Worm (Caenorhabditis elegans) whole organism, young adult: Measurements from ENCODE around the gene rnp-5.
A peak's percentile ranks its signal among the peaks of the same experiment; 100 is the strongest.

Experiments used
- B0019.2 ChIP-seq: fragments of 200-800 bp; sonication (Bioruptor generic); conservative IDR thresholded peaks from 2 replicates; pipeline ENCODE4 v1.3.6; 2022; ENCODE audit warnings: missing genetic modification reagents, missing genetic modification characterization, missing compliant biosample characterization
- B0336.3 ChIP-seq: fragments of 200-800 bp; sonication (Bioruptor generic); IDR thresholded peaks from 2 replicates; pipeline ENCODE4 v1.3.6; 2022; ENCODE audit warnings: missing genetic modification characterization, missing compliant biosample characterization
- C06A6.2 ChIP-seq: fragments of 200-800 bp; sonication (Bioruptor generic); conservative IDR thresholded peaks from 2 replicates; pipeline ENCODE4 v1.3.6; 2022; ENCODE audit warnings: missing genetic modification characterization, missing compliant biosample characterization
- F10E7.11 ChIP-seq: sonication (generic microtip); optimal IDR thresholded peaks from 2 replicates; lab custom pipeline; 2017; ENCODE audit warnings: mild to moderate bottlenecking, missing genetic modification characterization, moderate library complexity, missing compliant biosample characterization
- F33H1.4 ChIP-seq: fragments of 200-800 bp; sonication (Bioruptor generic); IDR thresholded peaks from 2 replicates; pipeline ENCODE4 v1.3.6; 2022; ENCODE audit warnings: missing genetic modification reagents, missing genetic modification characterization, missing compliant biosample characterization
- F37B4.10 ChIP-seq: fragments of 200-800 bp; sonication (Bioruptor generic); IDR thresholded peaks from 2 replicates; pipeline ENCODE4 v1.3.6; 2022; ENCODE audit warnings: missing genetic modification characterization, missing compliant biosample characterization
- F57C9.4 ChIP-seq: sonication (generic microtip); optimal IDR thresholded peaks from 2 replicates; lab custom pipeline; 2017; ENCODE audit warnings: mild to moderate bottlenecking, missing genetic modification characterization, missing compliant biosample characterization
- K11D2.4 ChIP-seq: fragments of 200-800 bp; sonication (Bioruptor generic); IDR thresholded peaks from 2 replicates; pipeline ENCODE4 v1.3.6; 2022; ENCODE audit warnings: missing genetic modification reagents, missing genetic modification characterization, missing compliant biosample characterization
- Y79H2A.3 ChIP-seq: fragments of 200-800 bp; sonication (Bioruptor generic); conservative IDR thresholded peaks from 2 replicates; pipeline ENCODE4 v1.3.6; 2022; ENCODE audit warnings: missing genetic modification reagents, missing genetic modification characterization, missing compliant biosample characterization
- bed-1 ChIP-seq: fragments of 200-800 bp; sonication (Bioruptor generic); IDR thresholded peaks from 2 replicates; pipeline ENCODE4 v1.3.6; 2022; ENCODE audit warnings: missing genetic modification reagents, missing genetic modification characterization, missing compliant biosample characterization
- cebp-1 ChIP-seq, 2 experiments: fragments of 200-800 bp in 1 of 2; sonication (Bioruptor generic) in 1 of 2; sonication (generic microtip) in 1 of 2; IDR thresholded peaks in 1 of 2; optimal IDR thresholded peaks in 1 of 2; 2 replicates each; pipeline versions ENCODE4 v1.3.6 to Lab custom; 2017 to 2022; ENCODE audit warnings: missing compliant biosample characterization in 2 of 2, missing genetic modification characterization in 2 of 2, mild to moderate bottlenecking in 1 of 2, missing genetic modification reagents in 1 of 2, moderate library complexity in 1 of 2
- chd-7 ChIP-seq: sonication (generic microtip); optimal IDR thresholded peaks from 2 replicates; lab custom pipeline; 2016; ENCODE audit warnings: mild to moderate bottlenecking, missing genetic modification characterization, moderate library complexity, missing compliant biosample characterization
- egrh-3 ChIP-seq: fragments of 200-800 bp; sonication (Bioruptor generic); IDR thresholded peaks from 2 replicates; pipeline ENCODE4 v1.3.6; 2022; ENCODE audit warnings: missing genetic modification reagents, missing genetic modification characterization, missing compliant biosample characterization
- lag-1 ChIP-seq: fragments of 200-800 bp; sonication (Bioruptor generic); IDR thresholded peaks from 2 replicates; pipeline ENCODE4 v1.3.6; 2022; ENCODE audit warnings: missing genetic modification reagents, missing genetic modification characterization, missing compliant biosample characterization
- lin-26 ChIP-seq: fragments of 200-800 bp; sonication (Bioruptor generic); IDR thresholded peaks from 2 replicates; pipeline ENCODE4 v1.3.6; 2022; ENCODE audit warnings: missing genetic modification reagents, missing genetic modification characterization, missing compliant biosample characterization
- lin-54 ChIP-seq: fragments of 200-800 bp; sonication (Bioruptor generic); optimal IDR thresholded peaks from 2 replicates; lab custom pipeline; 2018; ENCODE audit warnings: mild to moderate bottlenecking, missing genetic modification characterization, missing compliant biosample characterization
- lsy-27 ChIP-seq: sonication (generic microtip); optimal IDR thresholded peaks from 2 replicates; lab custom pipeline; 2017; ENCODE audit warnings: missing genetic modification characterization, mild to moderate bottlenecking, missing compliant biosample characterization, antibody characterized with exemption, missing genotype, borderline replicate concordance; ENCODE audit not compliant: insufficient read depth
- madf-8 ChIP-seq: fragments of 200-800 bp; sonication (Bioruptor generic); conservative IDR thresholded peaks from 2 replicates; pipeline ENCODE4 v1.3.6; 2022; ENCODE audit warnings: missing genetic modification reagents, missing genetic modification characterization, missing compliant biosample characterization
- mcd-1 ChIP-seq: fragments of 200-800 bp; sonication (Bioruptor generic); IDR thresholded peaks from 2 replicates; pipeline ENCODE4 v1.3.6; 2022; ENCODE audit warnings: missing genetic modification reagents, missing genetic modification characterization, missing compliant biosample characterization
- nhr-120 ChIP-seq: fragments of 200-800 bp; sonication (Bioruptor generic); IDR thresholded peaks from 2 replicates; pipeline ENCODE4 v1.3.6; 2022; ENCODE audit warnings: missing genetic modification characterization, missing compliant biosample characterization
- rcor-1 ChIP-seq: fragments of 200-800 bp; sonication (Bioruptor generic); IDR thresholded peaks from 2 replicates; pipeline ENCODE4 v1.3.6; 2022; ENCODE audit warnings: missing genetic modification reagents, missing genetic modification characterization, missing compliant biosample characterization
- rpc-1 ChIP-seq, 2 experiments: fragments of 150-350 bp in 1 of 2; sonication (generic microtip) in 1 of 2; optimal IDR thresholded peaks; 2 replicates each; lab custom pipeline; 2014 to 2018; ENCODE audit warnings: missing biosample characterization in 1 of 2, missing genetic modification characterization in 1 of 2, missing genetic modification reagents in 1 of 2, missing genotype in 1 of 2
- sdz-38 ChIP-seq: sonication (generic microtip); optimal IDR thresholded peaks from 2 replicates; lab custom pipeline; 2016; ENCODE audit warnings: missing genotype, missing genetic modification characterization, missing compliant biosample characterization
- sea-2 ChIP-seq: fragments of 200-800 bp; sonication (Bioruptor generic); IDR thresholded peaks from 2 replicates; pipeline ENCODE4 v1.3.6; 2022; ENCODE audit warnings: missing genetic modification characterization, missing compliant biosample characterization
- snpc-1.1 ChIP-seq: sonication (generic microtip); optimal IDR thresholded peaks from 2 replicates; lab custom pipeline; 2017; ENCODE audit warnings: missing genetic modification characterization, mild to moderate bottlenecking, missing compliant biosample characterization, antibody characterized with exemption, moderate library complexity, missing genotype, missing genetic modification reagents; ENCODE audit not compliant: insufficient read depth
- snpc-3.4 ChIP-seq: sonication (generic microtip); optimal IDR thresholded peaks from 2 replicates; lab custom pipeline; 2017; ENCODE audit warnings: missing genetic modification characterization, mild to moderate bottlenecking, missing compliant biosample characterization, antibody characterized with exemption, moderate library complexity, missing genotype, missing genetic modification reagents
- snpc-4 ChIP-seq, 5 experiments: fragments of 150-350 bp in 1 of 5; sonication (generic microtip) in 4 of 5; optimal IDR thresholded peaks; 2 replicates each; lab custom pipeline; 2014 to 2018; ENCODE audit warnings: missing genetic modification characterization in 5 of 5, missing biosample characterization in 3 of 5, antibody characterized with exemption in 2 of 5, mild to moderate bottlenecking in 2 of 5, missing compliant biosample characterization in 2 of 5, missing genotype in 2 of 5, moderate library complexity in 2 of 5, missing genetic modification reagents in 1 of 5
- somi-1 ChIP-seq: fragments of 200-800 bp; sonication (Bioruptor generic); optimal IDR thresholded peaks from 2 replicates; lab custom pipeline; 2018; ENCODE audit warnings: mild to moderate bottlenecking, missing genetic modification characterization, missing compliant biosample characterization
- zfh-2 ChIP-seq: fragments of 200-800 bp; sonication (Bioruptor generic); conservative IDR thresholded peaks from 2 replicates; pipeline ENCODE4 v1.3.6; 2022; ENCODE audit warnings: missing genetic modification reagents, missing genetic modification characterization, missing compliant biosample characterization
- ztf-18 ChIP-seq: sonication (generic microtip); optimal IDR thresholded peaks from 2 replicates; lab custom pipeline; 2016; ENCODE audit warnings: missing genotype, mild to moderate bottlenecking, missing genetic modification characterization, missing compliant biosample characterization

rnp-5 gene

DNA sequence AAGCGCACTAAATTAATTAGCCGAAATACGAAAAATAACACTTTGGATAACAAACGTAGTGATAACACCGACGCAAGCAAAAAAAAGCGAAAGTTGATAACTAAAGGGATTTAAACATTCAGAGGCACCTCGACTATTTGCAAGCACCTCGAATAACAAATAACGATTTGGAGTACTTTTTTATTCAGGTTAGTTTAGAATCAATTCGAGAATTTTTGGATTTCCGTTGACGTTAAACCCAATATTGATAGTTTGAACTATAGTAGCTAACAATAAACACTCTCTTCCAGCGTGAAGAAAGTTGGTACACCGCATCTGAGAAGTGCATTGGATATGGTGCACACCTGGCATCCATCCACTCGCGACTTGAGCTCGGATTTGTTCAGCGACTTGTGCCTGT lies 28.5 kb downstream of the rnp-5 start:
- TF ChIP-seq bed-1 (no peak), B0019.2 (GFP tag; lab: Robert Waterston, UW) (no peak), madf-8 (GFP tag; lab: Robert Waterston, UW) (no peak), nhr-120 (GFP tag; lab: Robert Waterston, UW) (no peak), lag-1 (GFP tag; lab: Robert Waterston, UW) (no peak), snpc-4 (GFP tag; optimal IDR thresholded peaks at IDR 0.05; lab: Kevin White, UChicago) (no peak), snpc-4 (tag; optimal IDR thresholded peaks at IDR 0.05; lab: Kevin White, UChicago) (no peak)
- TF ChIP-seq, all 124 proteins: peak for 0

DNA sequence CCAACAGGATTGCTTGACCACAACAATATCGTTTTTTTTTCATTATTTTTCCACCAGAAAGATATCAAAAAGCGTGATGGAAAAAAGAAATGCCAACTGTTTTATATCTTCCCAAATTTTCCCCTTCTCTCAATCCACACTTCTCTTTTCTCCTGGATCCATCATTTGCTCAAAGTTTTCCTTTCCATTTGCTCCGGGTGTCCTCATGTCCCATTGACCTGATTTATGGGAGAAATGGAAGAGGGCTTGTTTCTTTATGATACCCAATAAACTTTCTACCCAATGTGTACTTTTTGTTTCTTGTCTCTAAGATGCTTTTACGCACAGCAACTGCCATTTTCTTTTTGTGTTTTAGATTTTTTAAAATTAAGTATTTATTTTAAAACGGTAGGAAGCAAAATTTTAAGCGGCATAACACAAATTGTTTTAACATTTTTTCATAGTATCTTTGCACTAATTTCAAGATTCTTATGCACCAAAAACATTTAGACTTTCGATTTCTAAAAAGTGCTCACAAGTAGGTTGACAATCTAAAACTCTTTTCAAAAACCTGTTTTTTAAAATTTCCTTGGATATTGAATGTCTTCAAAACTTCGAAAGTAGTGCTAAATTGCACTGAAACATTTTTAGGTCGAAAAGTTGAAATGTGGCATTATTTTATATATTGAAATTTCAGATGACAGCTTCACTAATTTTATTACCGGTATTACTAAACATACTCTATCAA lies 31.0 kb downstream of the rnp-5 start, which contains the start of gene clec-149:
Gene clec-149, plus strand, starts transcription at position 677 of the 727 bp plus-strand sequence.
- no peak for TF ChIP-seq sea-2 (GFP tag; lab: Robert Waterston, UW)
- TF ChIP-seq, all 124 proteins: peak for 0

DNA sequence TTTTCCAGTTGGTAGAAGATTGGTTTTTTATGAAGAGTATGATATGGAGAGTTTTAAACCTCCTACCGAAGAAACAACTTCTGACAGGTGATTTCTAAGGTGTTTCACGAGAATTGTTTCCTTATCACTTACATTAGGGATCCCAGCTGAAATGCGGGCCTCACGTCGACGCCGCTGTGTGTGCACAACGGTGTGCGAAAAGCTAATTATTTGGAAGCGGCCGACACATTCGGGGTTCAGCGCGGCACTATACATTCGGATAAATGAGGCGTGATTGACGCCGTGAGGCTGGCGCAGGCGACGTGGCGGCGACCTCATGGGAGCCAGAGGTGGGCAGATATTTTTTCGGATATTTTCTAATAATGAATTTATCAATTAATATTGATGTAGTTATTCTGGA lies 34.4 kb downstream of the rnp-5 start:
- TF ChIP-seq snpc-4 (GFP tag; optimal IDR thresholded peaks at IDR 0.05; lab: Kevin White, UChicago) (peak; percentile 44), snpc-4 (tag; optimal IDR thresholded peaks at IDR 0.05; lab: Kevin White, UChicago) (peak in 2 of 4 experiments; percentile 81 to 88), B0336.3 (no peak), somi-1 (GFP tag; lab: Kevin White, UChicago) (no peak), snpc-1.1 (tag; lab: Kevin White, UChicago) (peak; percentile 83), zfh-2 (0 out of 2 replicates have a peak, but pooled peaks have one; percentile 21), lag-1 (GFP tag; lab: Robert Waterston, UW) (no peak), ztf-18 (tag; lab: Kevin White, UChicago) (no peak)

DNA sequence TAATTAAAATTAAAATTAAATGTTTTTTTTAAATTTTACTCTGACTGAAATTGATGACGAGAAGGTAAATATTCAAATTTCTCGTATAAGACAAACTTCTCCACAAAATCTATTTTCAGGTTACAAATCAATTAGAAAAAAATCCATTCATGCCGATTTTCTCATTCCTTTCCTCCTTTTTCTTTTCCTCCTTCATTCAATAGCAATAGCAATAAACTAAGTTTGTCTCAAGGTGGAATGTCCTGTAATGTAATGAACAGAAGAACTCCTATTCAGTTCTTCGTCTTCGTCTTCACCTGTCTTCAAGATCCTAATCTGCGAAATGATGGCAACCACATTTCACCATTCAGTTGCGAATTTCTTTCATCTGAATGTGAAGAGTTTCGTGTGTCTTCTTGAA lies 37.9 kb downstream of the rnp-5 start, which contains the start of gene dac-1:
Gene dac-1, plus strand, starts transcription at position 301 of the 400 bp plus-strand sequence.
- no peak for TF ChIP-seq sdz-38 (tag; lab: Kevin White, UChicago)
- no peak for TF ChIP-seq F37B4.10 (GFP tag; lab: Robert Waterston, UW)
- TF ChIP-seq sea-2 (GFP tag; lab: Robert Waterston, UW) = no peak
- no peak for TF ChIP-seq lsy-27 (tag; lab: Kevin White, UChicago)
- TF ChIP-seq K11D2.4 (GFP tag; lab: Robert Waterston, UW) = no peak
- no peak for TF ChIP-seq cebp-1 (GFP tag; IDR thresholded peaks at IDR 0.05; lab: Robert Waterston, UW)
- no peak for TF ChIP-seq cebp-1 (tag; optimal IDR thresholded peaks at IDR 0.05; lab: Kevin White, UChicago)
- TF ChIP-seq snpc-3.4 (tag; lab: Kevin White, UChicago) = no peak
- no peak for TF ChIP-seq mcd-1 (GFP tag; lab: Robert Waterston, UW)
- no peak for TF ChIP-seq Y79H2A.3 (GFP tag; lab: Robert Waterston, UW)
- no peak for TF ChIP-seq chd-7 (tag; lab: Kevin White, UChicago)
- no peak for TF ChIP-seq F33H1.4 (GFP tag; lab: Robert Waterston, UW)
- no peak for TF ChIP-seq rpc-1 (optimal IDR thresholded peaks at IDR 0.05; lab: Kevin White, UChicago)
- no peak for TF ChIP-seq rpc-1 (tag; optimal IDR thresholded peaks at IDR 0.05; lab: Kevin White, UChicago)
- TF ChIP-seq C06A6.2 (GFP tag; lab: Robert Waterston, UW) = no peak
- TF ChIP-seq F10E7.11 (tag; lab: Kevin White, UChicago) = no peak
- TF ChIP-seq lag-1 (GFP tag; lab: Robert Waterston, UW) = no peak
- no peak for TF ChIP-seq lin-54 (GFP tag; lab: Kevin White, UChicago)
- TF ChIP-seq F57C9.4 = no peak
- TF ChIP-seq egrh-3 (GFP tag; lab: Robert Waterston, UW) = no peak
- TF ChIP-seq lin-26 (GFP tag; lab: Robert Waterston, UW) = no peak
- no peak for TF ChIP-seq rcor-1 (GFP tag; lab: Robert Waterston, UW)
